Fruit fly (Drosophila melanogaster) whole organism, wandering third instar larva: ENCODE results near the gene Ac78C.
A peak's percentile ranks its signal among the peaks of the same experiment; 100 is the strongest.

Source experiments
- Abd-B ChIP-seq: fragments of >200 bp; optimal IDR thresholded peaks from 2 replicates; lab custom pipeline; 2017; ENCODE audit warnings: missing biosample characterization, missing genetic modification characterization
- CG9705 ChIP-seq: fragments of 200-800 bp; sonication (Bioruptor generic); optimal IDR thresholded peaks from 2 replicates; lab custom pipeline; 2018; ENCODE audit warnings: missing biosample characterization, mild to moderate bottlenecking, missing genetic modification characterization
- Dfd ChIP-seq: fragments of >200 bp; optimal IDR thresholded peaks from 2 replicates; lab custom pipeline; 2017; ENCODE audit warnings: missing biosample characterization, missing genetic modification characterization
- Dif ChIP-seq: fragments of 200-275, 200-300 bp; sonication (Bioruptor generic); optimal IDR thresholded peaks from 2 replicates; lab custom pipeline; 2018; ENCODE audit warnings: missing biosample characterization, missing genetic modification characterization; ENCODE audit not compliant: partially characterized antibody
- GATAd ChIP-seq: sonication (Bioruptor generic); optimal IDR thresholded peaks from 2 replicates; lab custom pipeline; 2016; ENCODE audit warnings: missing biosample characterization, missing genetic modification characterization
- HLH106 ChIP-seq: fragments of 200-800 bp; optimal IDR thresholded peaks from 3 replicates; lab custom pipeline; 2019; ENCODE audit warnings: missing biosample characterization, mild to moderate bottlenecking, missing genetic modification characterization, moderate library complexity
- Hnf4 ChIP-seq: fragments of 200-800 bp; sonication (Bioruptor generic); optimal IDR thresholded peaks from 2 replicates; lab custom pipeline; 2016; ENCODE audit warnings: missing biosample characterization, mild to moderate bottlenecking, missing genetic modification characterization
- Hr78 ChIP-seq: fragments of >200 bp; optimal IDR thresholded peaks from 2 replicates; lab custom pipeline; 2017; ENCODE audit warnings: missing biosample characterization, missing genetic modification characterization
- Hr83 ChIP-seq: fragments of 200-300 bp; sonication (Bioruptor generic); optimal IDR thresholded peaks from 2 replicates; lab custom pipeline; 2016; ENCODE audit warnings: missing biosample characterization, mild to moderate bottlenecking, missing genetic modification characterization, moderate library complexity; ENCODE audit not compliant: poor library complexity, severe bottlenecking
- Jra ChIP-seq: sonication (Bioruptor generic); optimal IDR thresholded peaks from 2 replicates; lab custom pipeline; 2016; ENCODE audit warnings: missing biosample characterization, missing genetic modification characterization
- Mio ChIP-seq: sonication (Bioruptor generic); optimal IDR thresholded peaks from 2 replicates; lab custom pipeline; 2016; ENCODE audit warnings: missing biosample characterization, missing genetic modification characterization
- Myc ChIP-seq: fragments of >200 bp; optimal IDR thresholded peaks from 2 replicates; lab custom pipeline; 2017
- OdsH ChIP-seq: fragments of 200-800 bp; sonication (Bioruptor generic); optimal IDR thresholded peaks from 2 replicates; lab custom pipeline; 2016; ENCODE audit warnings: missing biosample characterization, mild to moderate bottlenecking, missing genetic modification characterization
- Rel ChIP-seq, 2 experiments: fragments of 200-800 bp; sonication (Bioruptor generic) in 1 of 2; optimal IDR thresholded peaks; 2 replicates in 1 of 2; 3 replicates in 1 of 2; lab custom pipeline; 2016 to 2019; ENCODE audit warnings: mild to moderate bottlenecking in 2 of 2, missing biosample characterization in 2 of 2, missing genetic modification characterization in 2 of 2, moderate library complexity in 1 of 2
- Sp1 ChIP-seq: fragments of 200-800 bp; sonication (Bioruptor generic); optimal IDR thresholded peaks from 3 replicates; lab custom pipeline; 2019; ENCODE audit warnings: missing biosample characterization, mild to moderate bottlenecking, missing genetic modification characterization, moderate library complexity
- Vsx2 ChIP-seq: fragments of 200-300, 225-300 bp; sonication (Bioruptor generic); optimal IDR thresholded peaks from 2 replicates; lab custom pipeline; 2018; ENCODE audit warnings: missing biosample characterization, missing genetic modification characterization; ENCODE audit not compliant: partially characterized antibody
- br ChIP-seq: fragments of 200-800 bp; sonication (Bioruptor generic); optimal IDR thresholded peaks from 2 replicates; lab custom pipeline; 2016; ENCODE audit warnings: missing biosample characterization, missing genetic modification characterization
- brk ChIP-seq: fragments of 200-800 bp; sonication (Bioruptor generic); optimal IDR thresholded peaks from 2 replicates; lab custom pipeline; 2016; ENCODE audit warnings: missing biosample characterization, mild to moderate bottlenecking, missing genetic modification characterization
- dmrt93B ChIP-seq: fragments of 200-800 bp; sonication (Bioruptor generic); optimal IDR thresholded peaks from 2 replicates; lab custom pipeline; 2018; ENCODE audit warnings: missing biosample characterization, mild to moderate bottlenecking, missing genetic modification characterization
- ey ChIP-seq: fragments of 200-800 bp; sonication (Bioruptor generic); optimal IDR thresholded peaks from 2 replicates; lab custom pipeline; 2016; ENCODE audit warnings: missing biosample characterization, missing genetic modification characterization
- foxo ChIP-seq, 2 experiments: fragments of 200-800 bp; sonication (Bioruptor generic); optimal IDR thresholded peaks; 2 replicates in 1 of 2; 3 replicates in 1 of 2; lab custom pipeline; 2016 to 2017; ENCODE audit warnings: missing biosample characterization in 2 of 2, missing genetic modification characterization in 2 of 2
- fru ChIP-seq: fragments of 200-800 bp; sonication (Bioruptor generic); optimal IDR thresholded peaks from 3 replicates; lab custom pipeline; 2016; ENCODE audit warnings: missing biosample characterization, mild to moderate bottlenecking, missing genetic modification characterization
- h ChIP-seq: fragments of 200-800 bp; sonication (Bioruptor generic); optimal IDR thresholded peaks from 3 replicates; lab custom pipeline; 2016; ENCODE audit warnings: missing biosample characterization, mild to moderate bottlenecking, missing genetic modification characterization
- jim ChIP-seq: fragments of 175-275, 200-325 bp; sonication (Bioruptor generic); optimal IDR thresholded peaks from 2 replicates; lab custom pipeline; 2016; ENCODE audit warnings: missing biosample characterization, mild to moderate bottlenecking, missing genetic modification characterization
- lola ChIP-seq: fragments of >200 bp; optimal IDR thresholded peaks from 2 replicates; lab custom pipeline; 2017; ENCODE audit warnings: missing biosample characterization, missing genetic modification characterization
- pan ChIP-seq: fragments of >200 bp; optimal IDR thresholded peaks from 2 replicates; lab custom pipeline; 2017
- psq ChIP-seq: fragments of 200-800 bp; sonication (Bioruptor generic); optimal IDR thresholded peaks from 3 replicates; lab custom pipeline; 2017; ENCODE audit warnings: missing biosample characterization, mild to moderate bottlenecking, missing genetic modification characterization, moderate library complexity
- rgr ChIP-seq: fragments of 200-800 bp; sonication (Bioruptor generic); optimal IDR thresholded peaks from 3 replicates; lab custom pipeline; 2016; ENCODE audit warnings: missing biosample characterization, mild to moderate bottlenecking, missing genetic modification characterization
- sage ChIP-seq: fragments of 200-800 bp; sonication (Bioruptor generic); optimal IDR thresholded peaks from 2 replicates; lab custom pipeline; 2016; ENCODE audit warnings: missing biosample characterization, mild to moderate bottlenecking, missing genetic modification characterization
- sv ChIP-seq: fragments of 200-800 bp; sonication (Bioruptor generic); optimal IDR thresholded peaks from 3 replicates; lab custom pipeline; 2016; ENCODE audit warnings: missing biosample characterization, missing genetic modification characterization
- usp ChIP-seq: fragments of >200 bp; optimal IDR thresholded peaks from 2 replicates; lab custom pipeline; 2017; ENCODE audit warnings: missing biosample characterization, missing genetic modification characterization
- woc ChIP-seq: sonication (Bioruptor generic); optimal IDR thresholded peaks from 2 replicates; lab custom pipeline; 2016; ENCODE audit warnings: missing biosample characterization, mild to moderate bottlenecking, missing genetic modification characterization

Gene Ac78C

dm6 chr3L:21099019-21099447 is 72.7 kb downstream of the Ac78C start:
- no peak for TF ChIP-seq Hnf4
- peak; percentile 2 for TF ChIP-seq Jra (GFP tag; lab: Kevin White, UChicago)
- TF ChIP-seq OdsH (GFP tag; lab: Kevin White, UChicago), result no peak
- TF ChIP-seq Myc (lab: Kevin White, UChicago), result no peak
- TF ChIP-seq foxo (GFP tag; optimal IDR thresholded peaks at IDR 0.05; lab: Kevin White, UChicago), result peak in 1 of 2 experiments; percentile 69
- no peak for TF ChIP-seq sage (GFP tag; lab: Kevin White, UChicago)
- TF ChIP-seq CG9705, result peak; percentile 20
- TF ChIP-seq Sp1 (GFP tag; lab: Kevin White, UChicago), result peak; percentile 66
- no peak for TF ChIP-seq Hr78
- TF ChIP-seq dmrt93B (GFP tag; lab: Kevin White, UChicago), result peak; percentile 26
- no peak for TF ChIP-seq Vsx2
- peak; percentile 52 for TF ChIP-seq ey
- peak; percentile 76 for TF ChIP-seq woc (GFP tag; lab: Kevin White, UChicago)
- peak; percentile 22 for TF ChIP-seq rgr (GFP tag; lab: Kevin White, UChicago)
- TF ChIP-seq psq (GFP tag; lab: Kevin White, UChicago), result peak; percentile 39
- TF ChIP-seq h, result peak; percentile 44
- TF ChIP-seq fru (GFP tag; lab: Kevin White, UChicago), result peak; percentile 54
- no peak for TF ChIP-seq Mio (GFP tag; lab: Kevin White, UChicago)
- no peak for TF ChIP-seq Dfd
- no peak for TF ChIP-seq Hr83 (GFP tag; lab: Kevin White, UChicago)
- peak; percentile 53 for TF ChIP-seq brk (GFP tag; lab: Kevin White, UChicago)
- no peak for TF ChIP-seq Rel (GFP tag; optimal IDR thresholded peaks at IDR 0.05; lab: Kevin White, UChicago)
- no peak for TF ChIP-seq Rel (tag; optimal IDR thresholded peaks at IDR 0.05; lab: Kevin White, UChicago)
- TF ChIP-seq pan (lab: Kevin White, UChicago), result no peak
- peak; percentile 42 for TF ChIP-seq br
- TF ChIP-seq Abd-B (GFP tag; lab: Kevin White, UChicago), result no peak
- peak; percentile 56 for TF ChIP-seq HLH106
- TF ChIP-seq, all 38 proteins: peak for 14

- TF ChIP-seq foxo (GFP tag; optimal IDR thresholded peaks at IDR 0.05; lab: Kevin White, UChicago) (no peak), Dif (peak; percentile 36), Hnf4 (no peak), Rel (GFP tag; optimal IDR thresholded peaks at IDR 0.05; lab: Kevin White, UChicago) (no peak), Rel (tag; optimal IDR thresholded peaks at IDR 0.05; lab: Kevin White, UChicago) (peak; percentile 35), Hr78 (no peak), Vsx2 (peak; percentile 4), Hr83 (GFP tag; lab: Kevin White, UChicago) (peak; percentile 35)
These were observed 73.1 kb downstream of the Ac78C start for dm6 chr3L:21098602-21099001.

dm6 chr3L:21097386-21097785 is 74.3 kb downstream of the Ac78C start:
- TF ChIP-seq Hr83 (GFP tag; lab: Kevin White, UChicago), result no peak
- TF ChIP-seq brk (GFP tag; lab: Kevin White, UChicago), result no peak
- TF ChIP-seq jim, result no peak
- no peak for TF ChIP-seq Mio (GFP tag; lab: Kevin White, UChicago)
- no peak for TF ChIP-seq Abd-B (GFP tag; lab: Kevin White, UChicago)
- TF ChIP-seq, all 38 proteins: peak for 0

dm6 chr3L:21090245-21090644 is 81.5 kb downstream of the Ac78C start:
- TF ChIP-seq br, result no peak
- no peak for TF ChIP-seq Hr83 (GFP tag; lab: Kevin White, UChicago)
- no peak for TF ChIP-seq sage (GFP tag; lab: Kevin White, UChicago)
- TF ChIP-seq pan (lab: Kevin White, UChicago), result no peak
- TF ChIP-seq jim, result no peak
- TF ChIP-seq sv (GFP tag; lab: Kevin White, UChicago), result no peak
- TF ChIP-seq GATAd (GFP tag; lab: Kevin White, UChicago), result no peak
- no peak for TF ChIP-seq woc (GFP tag; lab: Kevin White, UChicago)
- TF ChIP-seq Jra (GFP tag; lab: Kevin White, UChicago), result no peak
- TF ChIP-seq usp (GFP tag; lab: Kevin White, UChicago), result no peak

- TF ChIP-seq fru (GFP tag; lab: Kevin White, UChicago) (no peak), Hr83 (GFP tag; lab: Kevin White, UChicago) (no peak), sv (GFP tag; lab: Kevin White, UChicago) (no peak), lola (GFP tag; lab: Kevin White, UChicago) (no peak), jim (no peak), brk (GFP tag; lab: Kevin White, UChicago) (no peak)
These were observed 82.8 kb downstream of the Ac78C start, which contains the start of gene CG33285 for dm6 chr3L:21088889-21089288. CG33285 (minus strand) TSS chr3L:21088989.
